Worm (Caenorhabditis elegans) whole organism, midembryonic: ENCODE data around the gene Y57A10C.10.

Experiments
- T22C8.4 ChIP-seq: fragments of 200-800 bp; sonication (Bioruptor generic); IDR thresholded peaks from 2 replicates; pipeline ENCODE4 v1.3.6; 2022; ENCODE audit warnings: missing genetic modification characterization, missing compliant biosample characterization
- cog-1 ChIP-seq: sonication (generic microtip); optimal IDR thresholded peaks from 2 replicates; lab custom pipeline; 2016; ENCODE audit warnings: missing genetic modification characterization, missing compliant biosample characterization
- med-1 ChIP-seq: sonication (generic microtip); optimal IDR thresholded peaks from 2 replicates; lab custom pipeline; 2017; ENCODE audit warnings: missing genetic modification characterization, mild to moderate bottlenecking, missing compliant biosample characterization, antibody characterized with exemption, missing genetic modification reagents; ENCODE audit not compliant: insufficient read depth
- ref-1 ChIP-seq: fragments of 200-800 bp; sonication (Bioruptor generic); conservative IDR thresholded peaks from 2 replicates; pipeline ENCODE4 v1.3.6; 2022; ENCODE audit warnings: missing genetic modification reagents, missing genetic modification characterization, missing compliant biosample characterization

- TF ChIP-seq cog-1 (no peak), med-1 (no peak), T22C8.4 (GFP tag; lab: Robert Waterston, UW) (no peak), ref-1 (GFP tag; lab: Robert Waterston, UW) (no peak)
Measured at ce11 chrII:12397656-12398055, 43.4 kb downstream of the Y57A10C.10 start, which contains the start of gene F57G9.7.
